Worm (Caenorhabditis elegans) whole organism, L1 larva: ENCODE results near the gene B0416.10.

ENCODE experiments used
- fkh-10 ChIP-seq: sonication (generic microtip); optimal IDR thresholded peaks from 2 replicates; lab custom pipeline; 2017; ENCODE audit warnings: missing biosample characterization, missing genetic modification reagents, missing genetic modification characterization
- lin-15B ChIP-seq: fragments of 150-350 bp; sonication (generic microtip); optimal IDR thresholded peaks from 3 replicates; lab custom pipeline; 2014; ENCODE audit warnings: missing biosample characterization, missing genetic modification characterization
- nhr-12 ChIP-seq: sonication (generic microtip); optimal IDR thresholded peaks from 2 replicates; lab custom pipeline; 2017; ENCODE audit warnings: missing biosample characterization, missing genetic modification characterization
- nhr-77 ChIP-seq: fragments of 150-350 bp; optimal IDR thresholded peaks from 2 replicates; lab custom pipeline; 2014; ENCODE audit warnings: missing biosample characterization, missing genetic modification characterization

DNA sequence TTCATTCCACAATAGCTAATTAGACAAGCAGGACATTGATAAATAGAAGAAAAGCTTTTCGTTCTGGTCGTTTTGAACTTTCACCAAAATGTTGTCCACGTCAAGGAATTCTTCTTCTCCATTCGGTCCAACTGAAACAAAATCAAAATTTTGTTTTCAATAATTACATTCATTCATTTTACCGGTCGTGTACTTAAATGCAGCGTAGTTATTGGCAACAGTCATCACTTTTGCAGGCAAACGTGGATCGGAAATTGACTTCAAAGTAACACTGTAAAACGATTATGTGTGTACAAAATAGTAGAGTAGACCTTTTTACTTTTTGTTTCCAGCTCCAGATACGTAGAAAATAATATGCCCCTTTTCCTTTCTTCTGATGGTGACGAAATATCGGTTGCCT, 18.5 kb downstream of the B0416.10 start:
- no peak for TF ChIP-seq fkh-10
- no peak for TF ChIP-seq nhr-12
- TF ChIP-seq nhr-77 (tag; lab: Kevin White, UChicago), result no peak
- no peak for TF ChIP-seq lin-15B (tag; lab: Kevin White, UChicago)
